Fruit fly (Drosophila melanogaster): ENCODE data around the gene CG6873.

Gene CG6873

dm6 chrX:18709565-18709964 is 30.1 kb downstream of the CG6873 start, which contains the start of gene Cyp308a1:
TSS of gene Cyp308a1 (plus strand) at chrX:18709865.
- TF ChIP-seq CG8478 (optimal IDR thresholded peaks at IDR 0.05) (no peak), CTCF (optimal IDR thresholded peaks at IDR 0.05) (no peak)

dm6 chrX:18703875-18704274 is 35.8 kb downstream of the CG6873 start:
- TF ChIP-seq CTCF (optimal IDR thresholded peaks at IDR 0.05) (peak; percentile 90 to 92), CG8478 (optimal IDR thresholded peaks at IDR 0.05) (no peak)

dm6 chrX:18702245-18702644 is 37.5 kb downstream of the CG6873 start:
- TF ChIP-seq CG8478 (optimal IDR thresholded peaks at IDR 0.05) (no peak), CTCF (optimal IDR thresholded peaks at IDR 0.05) (no peak)

dm6 chrX:18701752-18702151 is 37.9 kb downstream of the CG6873 start:
- TF ChIP-seq CG8478 (optimal IDR thresholded peaks at IDR 0.05) (no peak), CTCF (optimal IDR thresholded peaks at IDR 0.05) (no peak)

dm6 chrX:18700586-18700985 is 39.1 kb downstream of the CG6873 start:
- no peak for TF ChIP-seq CTCF (optimal IDR thresholded peaks at IDR 0.05)
- TF ChIP-seq CG8478 (optimal IDR thresholded peaks at IDR 0.05): no peak

- TF ChIP-seq CG8478 (optimal IDR thresholded peaks at IDR 0.05) (no peak), CTCF (optimal IDR thresholded peaks at IDR 0.05) (no peak)
These were observed 40.2 kb downstream of the CG6873 start for dm6 chrX:18699268-18700140.

- TF ChIP-seq CG8478 (optimal IDR thresholded peaks at IDR 0.05): no peak
- TF ChIP-seq CTCF (optimal IDR thresholded peaks at IDR 0.05): no peak
These were observed 44.1 kb downstream of the CG6873 start for dm6 chrX:18695603-18696002.

- TF ChIP-seq CG8478 (optimal IDR thresholded peaks at IDR 0.05) (no peak), CTCF (optimal IDR thresholded peaks at IDR 0.05) (no peak)
These were observed 46.7 kb downstream of the CG6873 start, which contains the start of gene Cyp18a1 for dm6 chrX:18692948-18693502. TSS of gene Cyp18a1 (minus strand) at chrX:18693042.

Data from S2 (cell line).